Worm (Caenorhabditis elegans): Measurements from ENCODE around the gene T06D8.10.

Gene T06D8.10

ce11 chrII:11283013-11283412, 35.7 kb upstream of the T06D8.10 start:
- TF ChIP-seq tbx-11 (GFP tag; IDR thresholded peaks at IDR 0.05), result no peak
- no peak for TF ChIP-seq sea-1 (GFP tag; conservative IDR thresholded peaks at IDR 0.05)
- TF ChIP-seq ets-7 (tag; optimal IDR thresholded peaks at IDR 0.05), result no peak
- no peak for TF ChIP-seq ceh-13 (GFP tag; optimal IDR thresholded peaks at IDR 0.05)
- TF ChIP-seq tra-4 (tag; optimal IDR thresholded peaks at IDR 0.05), result no peak
- no peak for TF ChIP-seq tbx-37 (GFP tag; conservative IDR thresholded peaks at IDR 0.05)
- no peak for TF ChIP-seq F13C5.2 (tag; optimal IDR thresholded peaks at IDR 0.05)
- no peak for TF ChIP-seq ama-1 (optimal IDR thresholded peaks at IDR 0.05)
- no peak for TF ChIP-seq B0310.2 (tag; optimal IDR thresholded peaks at IDR 0.05)
- TF ChIP-seq flt-1 (GFP tag; IDR thresholded peaks at IDR 0.05), result no peak
- no peak for TF ChIP-seq scrt-1 (GFP tag; IDR thresholded peaks at IDR 0.05)
- no peak for TF ChIP-seq pes-1 (GFP tag; IDR thresholded peaks at IDR 0.05)
- no peak for TF ChIP-seq ceh-36 (tag; optimal IDR thresholded peaks at IDR 0.05)
- TF ChIP-seq hmg-4 (GFP tag; optimal IDR thresholded peaks at IDR 0.05), result no peak
- TF ChIP-seq hmbx-1 (tag; optimal IDR thresholded peaks at IDR 0.05), result no peak
- TF ChIP-seq aly-1 (tag; optimal IDR thresholded peaks at IDR 0.05), result no peak
- no peak for TF ChIP-seq hnd-1 (tag; optimal IDR thresholded peaks at IDR 0.05)

DNA sequence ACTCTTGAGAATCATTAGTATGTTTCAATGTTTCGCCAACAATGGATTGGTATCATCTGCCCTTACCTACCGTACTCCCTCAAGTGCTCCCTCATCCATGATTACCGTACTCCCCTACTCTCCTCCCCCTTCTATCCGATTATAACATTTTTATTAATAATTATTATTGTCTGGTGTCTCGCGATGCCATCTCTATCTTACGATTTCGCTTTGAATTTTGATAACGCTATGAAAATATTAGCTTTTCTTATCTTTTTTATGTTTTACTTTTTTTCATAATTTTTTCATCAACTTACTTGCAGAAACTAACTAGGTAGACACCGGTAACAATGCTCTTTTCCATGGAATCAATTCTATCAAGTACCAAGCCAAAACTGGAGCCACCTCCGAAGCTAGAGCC, 34.4 kb upstream of the T06D8.10 start, which contains the start of gene unc-130:
unc-130 (plus strand) TSS at position 301 of the 400 bp plus-strand sequence.
- no peak for TF ChIP-seq hmg-4 (GFP tag; optimal IDR thresholded peaks at IDR 0.05)
- no peak for TF ChIP-seq tra-4 (tag; optimal IDR thresholded peaks at IDR 0.05)
- TF ChIP-seq F13C5.2 (tag; optimal IDR thresholded peaks at IDR 0.05), result no peak
- no peak for TF ChIP-seq ets-7 (tag; optimal IDR thresholded peaks at IDR 0.05)
- TF ChIP-seq flt-1 (GFP tag; IDR thresholded peaks at IDR 0.05), result no peak
- no peak for TF ChIP-seq scrt-1 (GFP tag; IDR thresholded peaks at IDR 0.05)
- TF ChIP-seq ceh-13 (GFP tag; optimal IDR thresholded peaks at IDR 0.05), result no peak
- no peak for TF ChIP-seq hnd-1 (tag; optimal IDR thresholded peaks at IDR 0.05)
- no peak for TF ChIP-seq aly-1 (tag; optimal IDR thresholded peaks at IDR 0.05)
- TF ChIP-seq hmbx-1 (tag; optimal IDR thresholded peaks at IDR 0.05), result no peak
- no peak for TF ChIP-seq sea-1 (GFP tag; conservative IDR thresholded peaks at IDR 0.05)
- no peak for TF ChIP-seq B0310.2 (tag; optimal IDR thresholded peaks at IDR 0.05)
- TF ChIP-seq pes-1 (GFP tag; IDR thresholded peaks at IDR 0.05), result no peak
- TF ChIP-seq ama-1 (optimal IDR thresholded peaks at IDR 0.05), result no peak
- no peak for TF ChIP-seq tbx-37 (GFP tag; conservative IDR thresholded peaks at IDR 0.05)

DNA sequence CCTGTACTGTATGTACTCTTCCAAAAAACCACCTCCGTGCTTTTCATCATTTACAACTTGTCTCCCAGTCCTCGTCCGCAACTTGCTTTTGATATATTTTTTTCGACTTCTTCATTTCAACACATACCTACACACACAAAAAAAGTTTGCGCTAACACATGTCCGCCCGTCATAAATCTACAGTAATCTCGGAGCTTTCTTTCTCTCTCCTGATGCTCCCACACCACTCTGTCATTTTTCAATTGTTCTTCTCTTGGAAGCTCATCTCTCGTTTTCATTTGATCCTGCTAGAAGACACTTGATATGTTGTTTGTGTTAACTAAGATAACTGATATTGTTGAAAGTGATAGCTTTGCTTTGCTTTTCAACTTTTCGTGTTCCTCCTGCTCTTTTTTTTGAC, 33.9 kb upstream of the T06D8.10 start:
- TF ChIP-seq hmg-4 (GFP tag; optimal IDR thresholded peaks at IDR 0.05), result no peak
- TF ChIP-seq tbx-37 (GFP tag; conservative IDR thresholded peaks at IDR 0.05), result no peak
- no peak for TF ChIP-seq F13C5.2 (tag; optimal IDR thresholded peaks at IDR 0.05)
- no peak for TF ChIP-seq sea-1 (GFP tag; conservative IDR thresholded peaks at IDR 0.05)
- no peak for TF ChIP-seq hnd-1 (tag; optimal IDR thresholded peaks at IDR 0.05)
- TF ChIP-seq ets-7 (tag; optimal IDR thresholded peaks at IDR 0.05), result no peak
- TF ChIP-seq ama-1 (optimal IDR thresholded peaks at IDR 0.05), result no peak
- TF ChIP-seq tra-4 (tag; optimal IDR thresholded peaks at IDR 0.05), result no peak

- no peak for TF ChIP-seq hmbx-1 (tag; optimal IDR thresholded peaks at IDR 0.05)
These were observed 32.7 kb upstream of the T06D8.10 start for ce11 chrII:11279971-11280370.

DNA sequence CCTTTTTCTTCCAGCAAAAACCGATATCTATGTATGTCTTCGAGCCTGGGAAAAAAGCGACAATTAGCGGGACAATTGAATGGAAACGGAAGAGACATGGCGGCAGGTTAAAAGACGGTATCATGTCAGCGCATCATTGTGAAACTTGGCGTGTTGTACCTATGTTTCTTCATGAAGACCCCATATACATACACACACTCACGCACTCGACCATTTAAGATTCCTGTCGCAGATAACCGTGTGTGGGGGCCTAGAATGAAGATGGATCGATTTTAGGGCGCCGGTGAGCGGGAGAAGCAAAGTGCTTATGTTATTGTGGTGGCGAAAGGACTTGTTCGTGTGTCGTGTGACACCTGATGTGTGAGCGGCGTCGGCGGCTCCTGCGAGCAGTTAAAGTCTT, 29.6 kb upstream of the T06D8.10 start:
- no peak for TF ChIP-seq hnd-1 (tag; optimal IDR thresholded peaks at IDR 0.05)
- no peak for TF ChIP-seq ama-1 (optimal IDR thresholded peaks at IDR 0.05)
- no peak for TF ChIP-seq pes-1 (GFP tag; IDR thresholded peaks at IDR 0.05)
- TF ChIP-seq hmbx-1 (tag; optimal IDR thresholded peaks at IDR 0.05), result no peak

DNA sequence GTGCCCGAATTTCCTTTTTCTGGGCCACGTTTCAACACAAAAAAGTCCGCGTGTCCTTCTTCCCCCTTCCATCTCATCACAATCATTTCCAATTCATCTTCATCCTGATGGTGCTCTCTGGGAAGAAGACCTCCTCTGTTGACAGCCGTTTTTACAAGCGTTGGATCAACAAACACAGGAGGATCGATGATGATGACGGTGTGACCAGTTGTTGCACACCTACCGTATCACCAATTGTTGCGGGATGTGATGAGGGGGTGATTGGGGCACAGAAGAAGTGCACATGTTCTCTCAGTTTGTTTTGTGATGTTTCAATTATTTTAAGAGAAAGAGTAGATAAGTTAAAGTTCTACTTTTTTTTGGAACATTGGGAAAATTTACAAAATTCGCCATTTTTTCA, 28.2 kb upstream of the T06D8.10 start:
- TF ChIP-seq tbx-11 (GFP tag; IDR thresholded peaks at IDR 0.05) (no peak), pes-1 (GFP tag; IDR thresholded peaks at IDR 0.05) (no peak), B0310.2 (tag; optimal IDR thresholded peaks at IDR 0.05) (no peak), sea-1 (GFP tag; conservative IDR thresholded peaks at IDR 0.05) (no peak), F13C5.2 (tag; optimal IDR thresholded peaks at IDR 0.05) (no peak), ceh-36 (tag; optimal IDR thresholded peaks at IDR 0.05) (no peak), ets-7 (tag; optimal IDR thresholded peaks at IDR 0.05) (no peak), tbx-37 (GFP tag; conservative IDR thresholded peaks at IDR 0.05) (no peak), ama-1 (optimal IDR thresholded peaks at IDR 0.05) (no peak), hmbx-1 (tag; optimal IDR thresholded peaks at IDR 0.05) (no peak), hnd-1 (tag; optimal IDR thresholded peaks at IDR 0.05) (no peak), ceh-13 (GFP tag; optimal IDR thresholded peaks at IDR 0.05) (no peak), hmg-4 (GFP tag; optimal IDR thresholded peaks at IDR 0.05) (no peak), flt-1 (GFP tag; IDR thresholded peaks at IDR 0.05) (no peak), scrt-1 (GFP tag; IDR thresholded peaks at IDR 0.05) (no peak), tra-4 (tag; optimal IDR thresholded peaks at IDR 0.05) (no peak), aly-1 (tag; optimal IDR thresholded peaks at IDR 0.05) (no peak)

ce11 chrII:11274876-11275275, 27.6 kb upstream of the T06D8.10 start:
- TF ChIP-seq pes-1 (GFP tag; IDR thresholded peaks at IDR 0.05), result no peak
- TF ChIP-seq hmbx-1 (tag; optimal IDR thresholded peaks at IDR 0.05), result no peak
- TF ChIP-seq F13C5.2 (tag; optimal IDR thresholded peaks at IDR 0.05), result no peak
- TF ChIP-seq flt-1 (GFP tag; IDR thresholded peaks at IDR 0.05), result no peak
- no peak for TF ChIP-seq ceh-36 (tag; optimal IDR thresholded peaks at IDR 0.05)
- no peak for TF ChIP-seq aly-1 (tag; optimal IDR thresholded peaks at IDR 0.05)
- no peak for TF ChIP-seq sea-1 (GFP tag; conservative IDR thresholded peaks at IDR 0.05)
- no peak for TF ChIP-seq ceh-13 (GFP tag; optimal IDR thresholded peaks at IDR 0.05)
- TF ChIP-seq B0310.2 (tag; optimal IDR thresholded peaks at IDR 0.05), result no peak
- TF ChIP-seq tbx-11 (GFP tag; IDR thresholded peaks at IDR 0.05), result no peak
- TF ChIP-seq hnd-1 (tag; optimal IDR thresholded peaks at IDR 0.05), result no peak
- no peak for TF ChIP-seq tra-4 (tag; optimal IDR thresholded peaks at IDR 0.05)
- TF ChIP-seq scrt-1 (GFP tag; IDR thresholded peaks at IDR 0.05), result no peak
- no peak for TF ChIP-seq hmg-4 (GFP tag; optimal IDR thresholded peaks at IDR 0.05)
- no peak for TF ChIP-seq ets-7 (tag; optimal IDR thresholded peaks at IDR 0.05)
- TF ChIP-seq ama-1 (optimal IDR thresholded peaks at IDR 0.05), result no peak

DNA sequence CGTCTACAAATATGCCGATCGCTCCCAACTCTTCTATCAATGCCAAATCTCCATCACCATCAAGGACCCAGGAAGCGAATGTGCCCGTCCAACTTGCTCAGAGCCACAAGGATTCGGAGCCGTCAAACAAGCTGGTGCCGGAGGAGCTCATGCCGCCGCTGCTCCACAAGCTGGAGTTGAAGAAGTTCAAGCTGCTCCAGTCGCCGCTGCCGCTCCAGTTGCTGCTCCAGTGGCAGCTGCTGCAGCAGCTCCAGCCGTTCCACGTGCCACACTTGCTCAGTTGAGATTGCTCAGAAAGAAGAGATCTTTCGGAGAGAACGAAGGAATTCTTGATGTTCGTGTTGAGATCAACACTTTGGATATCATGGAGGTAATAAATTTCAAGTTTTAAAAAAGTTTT, 23.5 kb upstream of the T06D8.10 start:
- TF ChIP-seq hnd-1 (tag; optimal IDR thresholded peaks at IDR 0.05), result no peak
- TF ChIP-seq tra-4 (tag; optimal IDR thresholded peaks at IDR 0.05), result no peak
- TF ChIP-seq ceh-36 (tag; optimal IDR thresholded peaks at IDR 0.05), result no peak
- TF ChIP-seq flt-1 (GFP tag; IDR thresholded peaks at IDR 0.05), result no peak
- TF ChIP-seq ceh-13 (GFP tag; optimal IDR thresholded peaks at IDR 0.05), result no peak
- no peak for TF ChIP-seq aly-1 (tag; optimal IDR thresholded peaks at IDR 0.05)
